Worm (Caenorhabditis elegans) whole organism, L4 larva: ENCODE measurements around the gene K08E4.3.
A peak's percentile ranks its signal among the peaks of the same experiment; 100 is the strongest.

Experiments
- F26F4.8 ChIP-seq: fragments of 200-800 bp; sonication (Bioruptor generic); conservative IDR thresholded peaks from 2 replicates; pipeline ENCODE4 v1.3.6; 2022; ENCODE audit warnings: missing genetic modification characterization, missing compliant biosample characterization
- F49E8.2 ChIP-seq: sonication (generic microtip); optimal IDR thresholded peaks from 2 replicates; lab custom pipeline; 2016; ENCODE audit warnings: missing compliant biosample characterization, mild to moderate bottlenecking, missing genetic modification characterization, borderline replicate concordance
- T26A8.4 ChIP-seq: fragments of 200-800 bp; sonication (Bioruptor generic); IDR thresholded peaks from 2 replicates; pipeline ENCODE4 v1.3.6; 2022; ENCODE audit warnings: missing genetic modification characterization, missing compliant biosample characterization
- Y105C5A.15 ChIP-seq: fragments of 200-800 bp; sonication (Bioruptor generic); IDR thresholded peaks from 2 replicates; pipeline ENCODE4 v1.3.6; 2022; ENCODE audit warnings: missing genetic modification characterization, missing compliant biosample characterization
- Y48G9A.11 ChIP-seq: fragments of 200-800 bp; sonication (Bioruptor generic); IDR thresholded peaks from 2 replicates; pipeline ENCODE4 v1.3.6; 2022; ENCODE audit warnings: missing genetic modification reagents, missing genetic modification characterization, missing compliant biosample characterization
- ZK337.2 ChIP-seq: fragments of 200-800 bp; sonication (Bioruptor generic); IDR thresholded peaks from 2 replicates; pipeline ENCODE4 v1.3.6; 2022; ENCODE audit warnings: missing genetic modification reagents, missing genetic modification characterization, missing compliant biosample characterization
- ZK546.5 ChIP-seq, 2 experiments: sonication (generic microtip); optimal IDR thresholded peaks; 2 replicates each; lab custom pipeline; 2017; ENCODE audit warnings: missing biosample characterization in 2 of 2, missing genetic modification characterization in 2 of 2
- aha-1 ChIP-seq: fragments of 150-350 bp; peaks from one replicate; lab custom pipeline; 2014; ENCODE audit warnings: missing biosample characterization, missing genetic modification characterization
- aly-2 ChIP-seq: sonication (generic microtip); optimal IDR thresholded peaks from 2 replicates; lab custom pipeline; 2018; ENCODE audit warnings: missing biosample characterization, missing genetic modification characterization
- arid-1 ChIP-seq: fragments of 200-800 bp; sonication (Bioruptor generic); conservative IDR thresholded peaks from 2 replicates; pipeline ENCODE4 v1.3.6; 2022; ENCODE audit warnings: missing genetic modification reagents, missing genetic modification characterization, missing compliant biosample characterization
- ceh-28 ChIP-seq: fragments of 150-350 bp; optimal IDR thresholded peaks from 2 replicates; lab custom pipeline; 2014; ENCODE audit warnings: missing biosample characterization, missing genetic modification reagents, missing genetic modification characterization
- ceh-32 ChIP-seq: sonication (generic microtip); optimal IDR thresholded peaks from 2 replicates; lab custom pipeline; 2016; ENCODE audit warnings: mild to moderate bottlenecking, missing genetic modification characterization, missing compliant biosample characterization; ENCODE audit not compliant: poor library complexity
- cey-2 ChIP-seq: sonication (generic microtip); optimal IDR thresholded peaks from 3 replicates; lab custom pipeline; 2017; ENCODE audit warnings: missing genetic modification characterization, mild to moderate bottlenecking, missing compliant biosample characterization, antibody characterized with exemption, borderline replicate concordance; ENCODE audit not compliant: insufficient read depth
- ctbp-1 ChIP-seq: fragments of 200-800 bp; sonication (Bioruptor generic); IDR thresholded peaks from 2 replicates; pipeline ENCODE4 v1.3.6; 2022; ENCODE audit warnings: missing genetic modification reagents, missing genetic modification characterization, missing compliant biosample characterization
- daf-12 ChIP-seq: fragments of 150-350 bp; optimal IDR thresholded peaks from 2 replicates; lab custom pipeline; 2014; ENCODE audit warnings: missing biosample characterization, missing genetic modification reagents, missing genetic modification characterization
- daf-8 ChIP-seq: fragments of 200-800 bp; sonication (Bioruptor generic); IDR thresholded peaks from 2 replicates; pipeline ENCODE4 v1.3.6; 2022; ENCODE audit warnings: missing genetic modification characterization, missing compliant biosample characterization
- dmd-6 ChIP-seq: fragments of 200-800 bp; sonication (Bioruptor generic); IDR thresholded peaks from 2 replicates; pipeline ENCODE4 v1.3.6; 2022; ENCODE audit warnings: missing genetic modification reagents, missing genetic modification characterization, missing compliant biosample characterization
- dmd-9 ChIP-seq: fragments of 200-800 bp; sonication (Bioruptor generic); IDR thresholded peaks from 2 replicates; pipeline ENCODE4 v1.3.6; 2022; ENCODE audit warnings: missing genetic modification reagents, missing genetic modification characterization, missing compliant biosample characterization
- duxl-1 ChIP-seq: sonication (generic microtip); optimal IDR thresholded peaks from 2 replicates; lab custom pipeline; 2016; ENCODE audit warnings: mild to moderate bottlenecking, missing genetic modification characterization, moderate library complexity, missing compliant biosample characterization; ENCODE audit not compliant: poor library complexity
- egl-43 ChIP-seq: fragments of 200-800 bp; sonication (Bioruptor generic); IDR thresholded peaks from 2 replicates; pipeline ENCODE4 v1.3.6; 2022; ENCODE audit warnings: missing genetic modification reagents, missing genetic modification characterization, missing compliant biosample characterization
- fkh-10 ChIP-seq: fragments of 150-350 bp; optimal IDR thresholded peaks from 2 replicates; lab custom pipeline; 2014; ENCODE audit warnings: missing biosample characterization, missing genetic modification reagents, missing genetic modification characterization
- gei-8 ChIP-seq: fragments of 200-800 bp; sonication (Bioruptor generic); optimal IDR thresholded peaks from 2 replicates; lab custom pipeline; 2018; ENCODE audit warnings: mild to moderate bottlenecking, missing genetic modification characterization, missing compliant biosample characterization
- hlh-11 ChIP-seq: fragments of 200-800 bp; sonication (Bioruptor generic); optimal IDR thresholded peaks from 2 replicates; lab custom pipeline; 2018; ENCODE audit warnings: mild to moderate bottlenecking, missing genetic modification characterization, missing compliant biosample characterization
- hlh-30 ChIP-seq: sonication (generic microtip); optimal IDR thresholded peaks from 2 replicates; lab custom pipeline; 2017; ENCODE audit warnings: antibody characterized with exemption, mild to moderate bottlenecking, missing genetic modification characterization, missing compliant biosample characterization; ENCODE audit not compliant: insufficient read depth
- lim-7 ChIP-seq: fragments of 200-800 bp; sonication (Bioruptor generic); IDR thresholded peaks from 2 replicates; pipeline ENCODE4 v1.3.6; 2022; ENCODE audit warnings: missing genetic modification characterization, missing compliant biosample characterization
- lin-1 ChIP-seq: fragments of 200-800 bp; sonication (Bioruptor generic); IDR thresholded peaks from 2 replicates; pipeline ENCODE4 v1.3.6; 2022; ENCODE audit warnings: missing genetic modification reagents, missing genetic modification characterization, missing compliant biosample characterization
- lin-13 ChIP-seq: fragments of 150-350 bp; optimal IDR thresholded peaks from 2 replicates; lab custom pipeline; 2014; ENCODE audit warnings: missing biosample characterization, missing genetic modification reagents, missing genetic modification characterization
- lin-15B ChIP-seq: fragments of 150-350 bp; sonication (generic microtip); optimal IDR thresholded peaks from 3 replicates; lab custom pipeline; 2014; ENCODE audit warnings: missing biosample characterization, missing genetic modification characterization
- lin-29 ChIP-seq: fragments of 200-800 bp; sonication (Bioruptor generic); IDR thresholded peaks from 2 replicates; pipeline ENCODE4 v1.3.6; 2022; ENCODE audit warnings: missing genetic modification reagents, missing genetic modification characterization, missing compliant biosample characterization
- lsy-2 ChIP-seq, 2 experiments: fragments of 150-350 bp in 1 of 2; sonication (generic microtip) in 1 of 2; optimal IDR thresholded peaks; 2 replicates each; lab custom pipeline; 2014 to 2017; ENCODE audit warnings: missing biosample characterization in 2 of 2, missing genetic modification characterization in 2 of 2
- mep-1 ChIP-seq: fragments of 150-350 bp; sonication (generic microtip); optimal IDR thresholded peaks from 3 replicates; lab custom pipeline; 2014; ENCODE audit warnings: missing biosample characterization, missing genetic modification characterization
- mes-2 ChIP-seq: sonication (generic microtip); optimal IDR thresholded peaks from 2 replicates; lab custom pipeline; 2016; ENCODE audit warnings: missing genotype, mild to moderate bottlenecking, missing genetic modification characterization, missing compliant biosample characterization; ENCODE audit not compliant: poor library complexity, severe bottlenecking
- mxl-2 ChIP-seq: fragments of 200-800 bp; sonication (Bioruptor generic); conservative IDR thresholded peaks from 2 replicates; pipeline ENCODE4 v1.3.6; 2022; ENCODE audit warnings: missing genetic modification reagents, missing genetic modification characterization, missing compliant biosample characterization
- nhr-10 ChIP-seq: fragments of 150-350 bp; optimal IDR thresholded peaks from 2 replicates; lab custom pipeline; 2014; ENCODE audit warnings: missing biosample characterization, missing genetic modification characterization
- nhr-102 ChIP-seq: sonication (generic microtip); optimal IDR thresholded peaks from 2 replicates; lab custom pipeline; 2016; ENCODE audit warnings: mild to moderate bottlenecking, missing genetic modification characterization, moderate library complexity, missing compliant biosample characterization
- nhr-11 ChIP-seq: fragments of 150-350 bp; optimal IDR thresholded peaks from 2 replicates; lab custom pipeline; 2014; ENCODE audit warnings: missing biosample characterization, missing genetic modification characterization
- nhr-111 ChIP-seq: fragments of 200-800 bp; sonication (Bioruptor generic); optimal IDR thresholded peaks from 2 replicates; lab custom pipeline; 2018; ENCODE audit warnings: mild to moderate bottlenecking, missing genetic modification characterization, missing compliant biosample characterization
- nhr-237 ChIP-seq: sonication (generic microtip); optimal IDR thresholded peaks from 2 replicates; lab custom pipeline; 2017; ENCODE audit warnings: missing biosample characterization, missing genetic modification characterization
- nhr-48 ChIP-seq: sonication (generic microtip); optimal IDR thresholded peaks from 2 replicates; lab custom pipeline; 2016; ENCODE audit warnings: mild to moderate bottlenecking, missing genetic modification characterization, missing compliant biosample characterization
- nhr-77 ChIP-seq: fragments of 150-350 bp; optimal IDR thresholded peaks from 2 replicates; lab custom pipeline; 2014; ENCODE audit warnings: missing biosample characterization, missing genetic modification characterization
- php-3 ChIP-seq: fragments of 200-800 bp; sonication (Bioruptor generic); IDR thresholded peaks from 2 replicates; pipeline ENCODE4 v1.3.6; 2022; ENCODE audit warnings: missing genetic modification reagents, missing genetic modification characterization, missing compliant biosample characterization
- rbr-2 ChIP-seq: sonication (generic microtip); optimal IDR thresholded peaks from 2 replicates; lab custom pipeline; 2016; ENCODE audit warnings: missing genotype, missing genetic modification characterization, missing compliant biosample characterization
- sdz-12 ChIP-seq: fragments of 200-800 bp; sonication (Bioruptor generic); optimal IDR thresholded peaks from 2 replicates; lab custom pipeline; 2018; ENCODE audit warnings: mild to moderate bottlenecking, missing genetic modification characterization, missing compliant biosample characterization
- set-16 ChIP-seq: fragments of 200-800 bp; sonication (Bioruptor generic); IDR thresholded peaks from 2 replicates; pipeline ENCODE4 v1.3.6; 2022; ENCODE audit warnings: missing genetic modification reagents, missing genetic modification characterization, missing compliant biosample characterization
- snpc-4 ChIP-seq: fragments of 150-350 bp; optimal IDR thresholded peaks from 2 replicates; lab custom pipeline; 2014; ENCODE audit warnings: missing biosample characterization, missing genetic modification characterization
- tag-97 ChIP-seq: fragments of 200-800 bp; sonication (Bioruptor generic); IDR thresholded peaks from 2 replicates; pipeline ENCODE4 v1.3.6; 2022; ENCODE audit warnings: missing genetic modification characterization, missing compliant biosample characterization
- tra-1 ChIP-seq: fragments of 200-800 bp; sonication (Bioruptor generic); IDR thresholded peaks from 2 replicates; pipeline ENCODE4 v1.3.6; 2022; ENCODE audit warnings: missing genetic modification reagents, missing genetic modification characterization, missing compliant biosample characterization
- unc-39 ChIP-seq: sonication (generic microtip); optimal IDR thresholded peaks from 2 replicates; lab custom pipeline; 2017; ENCODE audit warnings: missing biosample characterization, missing genetic modification characterization
- unc-62 ChIP-seq, 3 experiments: fragments of 150-350 bp in 1 of 3; sonication (generic microtip); optimal IDR thresholded peaks in 2 of 3; peaks in 1 of 3; 1 replicate in 1 of 3; 2 replicates in 2 of 3; lab custom pipeline; 2014 to 2017; ENCODE audit warnings: missing biosample characterization in 3 of 3, missing genetic modification characterization in 3 of 3, missing genetic modification reagents in 3 of 3, missing genotype in 1 of 3
- zfp-2 ChIP-seq: sonication (generic microtip); optimal IDR thresholded peaks from 2 replicates; lab custom pipeline; 2016; ENCODE audit warnings: mild to moderate bottlenecking, missing genetic modification characterization, missing compliant biosample characterization

Gene K08E4.3

DNA sequence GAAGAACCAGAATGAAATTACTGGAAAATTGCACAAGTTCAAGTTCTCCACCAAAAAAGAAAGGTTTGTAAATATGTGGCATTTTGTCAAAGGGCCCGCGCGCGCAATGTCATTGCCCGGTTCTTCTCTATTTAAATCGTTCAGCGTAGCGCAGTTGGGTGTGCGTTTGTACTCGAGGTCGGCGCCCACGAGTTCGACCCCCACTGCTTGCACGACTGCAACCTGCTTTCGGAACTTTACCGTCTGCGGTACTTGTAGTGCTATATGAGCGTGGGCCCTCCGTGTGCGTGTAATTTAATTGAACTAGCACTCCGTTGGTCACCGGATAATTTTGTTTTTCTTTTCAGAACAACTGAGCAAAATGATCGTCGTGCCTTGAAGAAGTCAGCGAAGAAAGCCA is 29.0 kb downstream of the K08E4.3 start (continued):
- peak; percentile 66 for TF ChIP-seq dmd-6
- TF ChIP-seq mes-2 (tag; lab: Kevin White, UChicago): peak; percentile 89
- TF ChIP-seq aly-2: peak; percentile 14
- peak; percentile 86 for TF ChIP-seq ZK337.2
- no peak for TF ChIP-seq unc-39 (tag; lab: Kevin White, UChicago)
- peak; percentile 76 for TF ChIP-seq F49E8.2 (tag; lab: Kevin White, UChicago)
- TF ChIP-seq ctbp-1 (GFP tag; lab: Robert Waterston, UW): peak; percentile 92
- TF ChIP-seq F26F4.8 (GFP tag; lab: Robert Waterston, UW): peak; percentile 89
- TF ChIP-seq Y48G9A.11 (GFP tag; lab: Robert Waterston, UW): peak; percentile 86
- TF ChIP-seq cey-2 (tag; lab: Kevin White, UChicago): no peak
- TF ChIP-seq daf-8 (GFP tag; lab: Robert Waterston, UW): peak; percentile 47; the same call in 1 of the 2 replicates
- TF ChIP-seq ceh-32 (tag; lab: Kevin White, UChicago): no peak
- peak; percentile 81 for TF ChIP-seq nhr-111 (GFP tag; lab: Kevin White, UChicago)
- no peak for TF ChIP-seq tag-97
- peak in 1 of 2 experiments; percentile 61 for TF ChIP-seq lsy-2 (tag; optimal IDR thresholded peaks at IDR 0.05; lab: Kevin White, UChicago)
- peak; percentile 82 for TF ChIP-seq lin-29
- TF ChIP-seq lin-13: peak; percentile 77
- peak; percentile 94 for TF ChIP-seq arid-1 (GFP tag; lab: Robert Waterston, UW)
- no peak for TF ChIP-seq nhr-10 (tag; lab: Kevin White, UChicago)
- no peak for TF ChIP-seq ZK546.5 (tag; optimal IDR thresholded peaks at IDR 0.05; lab: Kevin White, UChicago)
- TF ChIP-seq T26A8.4 (GFP tag; lab: Robert Waterston, UW): peak; percentile 84
- no peak for TF ChIP-seq unc-62 (GFP tag; optimal IDR thresholded peaks at IDR 0.05 in 1 of 2; lab: Kevin White, UChicago)
- no peak for TF ChIP-seq unc-62 (tag; optimal IDR thresholded peaks at IDR 0.05; lab: Kevin White, UChicago)
- TF ChIP-seq php-3 (GFP tag; lab: Robert Waterston, UW): peak; percentile 75
- TF ChIP-seq lin-15B (tag; lab: Kevin White, UChicago): no peak
- TF ChIP-seq hlh-30 (tag; lab: Kevin White, UChicago): peak; percentile 88
- TF ChIP-seq tra-1 (GFP tag; lab: Robert Waterston, UW): peak; percentile 82
- TF ChIP-seq nhr-102 (tag; lab: Kevin White, UChicago): peak; percentile 84
- peak; percentile 43 for TF ChIP-seq nhr-77 (tag; lab: Kevin White, UChicago)
- TF ChIP-seq nhr-48 (tag; lab: Kevin White, UChicago): peak; percentile 69
- TF ChIP-seq sdz-12 (GFP tag; lab: Kevin White, UChicago): peak; percentile 75
- peak; percentile 70 for TF ChIP-seq hlh-11
- peak; percentile 99 for TF ChIP-seq aha-1 (tag; lab: Kevin White, UChicago)
- peak; percentile 98 for TF ChIP-seq egl-43 (GFP tag; lab: Robert Waterston, UW)
- TF ChIP-seq set-16: peak; percentile 67
- no peak for TF ChIP-seq nhr-11
- no peak for TF ChIP-seq fkh-10 (GFP tag; lab: Kevin White, UChicago)
- TF ChIP-seq lim-7: peak; percentile 93
- TF ChIP-seq duxl-1: no peak
- peak; percentile 66 for TF ChIP-seq mxl-2 (GFP tag; lab: Robert Waterston, UW)
- TF ChIP-seq lin-1 (GFP tag; lab: Robert Waterston, UW): peak; percentile 64
- TF ChIP-seq daf-12 (tag; lab: Kevin White, UChicago): no peak
- peak; percentile 81 for TF ChIP-seq rbr-2 (tag; lab: Kevin White, UChicago)
- peak; percentile 88 for TF ChIP-seq gei-8
- TF ChIP-seq mep-1 (tag; lab: Kevin White, UChicago): peak; percentile 89
- TF ChIP-seq Y105C5A.15: peak; percentile 94
- no peak for TF ChIP-seq ceh-28 (tag; lab: Kevin White, UChicago)
- TF ChIP-seq zfp-2 (tag; lab: Kevin White, UChicago): peak; percentile 60
- TF ChIP-seq nhr-237: peak; percentile 17
- TF ChIP-seq snpc-4 (tag; lab: Kevin White, UChicago): no peak
- TF ChIP-seq dmd-9 (GFP tag; lab: Robert Waterston, UW): peak; percentile 68; the same call in 1 of the 2 replicates
